Worm (Caenorhabditis elegans) whole organism, L4 larva: ENCODE data around the gene F40C5.2.
"Not testable (repeated sequence)": the region's sequence is repeated elsewhere in the genome, so short reads cannot be mapped to it uniquely, and the experiment has no call there.

ENCODE experiments used
- aly-2 ChIP-seq: sonication (generic microtip); optimal IDR thresholded peaks from 2 replicates; lab custom pipeline; 2018; ENCODE audit warnings: missing biosample characterization, missing genetic modification characterization
- ceh-20 ChIP-seq: fragments of 200-800 bp; sonication (Bioruptor generic); IDR thresholded peaks from 2 replicates; pipeline ENCODE4 v1.3.6; 2022; ENCODE audit warnings: missing genetic modification reagents, missing genetic modification characterization, missing compliant biosample characterization
- egl-27 ChIP-seq: sonication (generic microtip); optimal IDR thresholded peaks from 3 replicates; lab custom pipeline; 2017; ENCODE audit warnings: missing biosample characterization, missing genetic modification reagents, missing genetic modification characterization
- fkh-10 ChIP-seq: fragments of 150-350 bp; optimal IDR thresholded peaks from 2 replicates; lab custom pipeline; 2014; ENCODE audit warnings: missing biosample characterization, missing genetic modification reagents, missing genetic modification characterization
- jun-1 ChIP-seq: fragments of 150-350 bp; optimal IDR thresholded peaks from 2 replicates; lab custom pipeline; 2014; ENCODE audit warnings: missing biosample characterization, missing genetic modification reagents, missing genetic modification characterization
- lsy-2 ChIP-seq, 2 experiments: fragments of 150-350 bp in 1 of 2; sonication (generic microtip) in 1 of 2; optimal IDR thresholded peaks; 2 replicates each; lab custom pipeline; 2014 to 2017; ENCODE audit warnings: missing biosample characterization in 2 of 2, missing genetic modification characterization in 2 of 2
- snpc-4 ChIP-seq: fragments of 150-350 bp; optimal IDR thresholded peaks from 2 replicates; lab custom pipeline; 2014; ENCODE audit warnings: missing biosample characterization, missing genetic modification characterization

- TF ChIP-seq snpc-4 (tag; lab: Kevin White, UChicago); lsy-2 (tag; optimal IDR thresholded peaks at IDR 0.05; lab: Kevin White, UChicago); ceh-20 (GFP tag; lab: Robert Waterston, UW); egl-27 (tag; lab: Kevin White, UChicago); fkh-10 (GFP tag; lab: Kevin White, UChicago); jun-1 (tag; lab: Kevin White, UChicago); aly-2 (tag; lab: Kevin White, UChicago): not testable (repeated sequence)
These were observed 11.1 kb upstream of the F40C5.2 start for ce11 chrV:3559704-3560103.
